Fruit fly (Drosophila melanogaster): ENCODE measurements around the gene CG6972.
A peak's percentile ranks its signal among the peaks of the same experiment; 100 is the strongest.

- peak; percentile 2 to 34 for TF ChIP-seq CTCF (optimal IDR thresholded peaks at IDR 0.05)
- TF ChIP-seq CG8478 (optimal IDR thresholded peaks at IDR 0.05) = no peak
These were observed 24.4 kb downstream of the CG6972 start, which contains the start of gene RNF220 for dm6 chr3R:22726031-22726770.

Data from S2 (cell line).